Fruit fly (Drosophila melanogaster): ENCODE data around the gene Nemp.
A peak's percentile ranks its signal among the peaks of the same experiment; 100 is the strongest.

Nemp gene

DNA sequence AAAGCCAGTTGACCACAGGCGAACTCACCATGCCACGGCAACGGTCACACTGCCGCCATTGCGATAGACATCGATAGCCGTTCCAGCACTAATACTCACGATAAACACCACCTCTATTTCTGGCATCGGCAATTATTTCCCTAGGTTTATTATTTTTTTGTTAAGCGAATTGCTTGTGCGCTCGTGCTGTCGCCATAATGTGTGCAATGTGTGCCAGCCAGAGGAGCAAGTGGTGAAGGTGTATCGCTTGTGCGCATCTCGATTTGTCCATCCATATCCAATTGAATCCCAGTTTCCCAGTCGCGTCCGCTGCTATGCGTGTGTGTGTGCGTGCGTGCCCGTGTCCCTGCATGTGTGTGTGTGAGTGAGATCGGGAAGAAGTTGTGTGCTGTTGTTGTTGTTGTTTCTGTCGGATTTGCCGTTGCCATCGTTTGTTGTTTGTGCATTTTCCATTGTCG lies 44.2 kb downstream of the Nemp start, which contains the start of gene mbt (continued):
- TF ChIP-seq CG1792 (GFP tag; optimal IDR thresholded peaks at IDR 0.05): peak; percentile 8
- TF ChIP-seq CG1603 (tag; optimal IDR thresholded peaks at IDR 0.05): no peak
- TF ChIP-seq otp (GFP tag; IDR thresholded peaks at IDR 0.05): no peak
- no peak for TF ChIP-seq sima (GFP tag; optimal IDR thresholded peaks at IDR 0.05)
- no peak for TF ChIP-seq CG6854 (GFP tag; optimal IDR thresholded peaks at IDR 0.05)
- TF ChIP-seq CG34422 (GFP tag; IDR thresholded peaks at IDR 0.05): no peak
- TF ChIP-seq B-H2 (GFP tag; optimal IDR thresholded peaks at IDR 0.05): peak; percentile 26
- no peak for TF ChIP-seq eyg (GFP tag; optimal IDR thresholded peaks at IDR 0.05)
- TF ChIP-seq HHEX (GFP tag; optimal IDR thresholded peaks at IDR 0.05): no peak
- TF ChIP-seq CG4820 (GFP tag; optimal IDR thresholded peaks at IDR 0.05): no peak
- peak; percentile 92 for TF ChIP-seq knrl (GFP tag; IDR thresholded peaks at IDR 0.05; ENCODE audit: partially characterized antibody)
- no peak for TF ChIP-seq dimm (GFP tag; IDR thresholded peaks at IDR 0.05)
- TF ChIP-seq insv (GFP tag; optimal IDR thresholded peaks at IDR 0.05): peak in 1 of 2 experiments; percentile 56
- TF ChIP-seq CG3726 (GFP tag; IDR thresholded peaks at IDR 0.05): no peak
- TF ChIP-seq Ptx1 (GFP tag; IDR thresholded peaks at IDR 0.05): no peak
- peak; percentile 29 for TF ChIP-seq lilli (GFP tag; optimal IDR thresholded peaks at IDR 0.05)
- TF ChIP-seq gro (GFP tag; optimal IDR thresholded peaks at IDR 0.05): peak; percentile 36
- no peak for TF ChIP-seq CG8388 (GFP tag; optimal IDR thresholded peaks at IDR 0.05)
- no peak for TF ChIP-seq Mes4 (GFP tag; optimal IDR thresholded peaks at IDR 0.05)
- TF ChIP-seq CG17612 (GFP tag; IDR thresholded peaks at IDR 0.05): no peak
- TF ChIP-seq CG7786 (GFP tag; optimal IDR thresholded peaks at IDR 0.05): no peak
- TF ChIP-seq kay (GFP tag; optimal IDR thresholded peaks at IDR 0.05): no peak
- no peak for TF ChIP-seq chm (GFP tag; IDR thresholded peaks at IDR 0.05)
- no peak for TF ChIP-seq Doc2 (GFP tag; IDR thresholded peaks at IDR 0.05)
- TF ChIP-seq Drgx (GFP tag; IDR thresholded peaks at IDR 0.05): no peak
- TF ChIP-seq CG14050 (GFP tag; IDR thresholded peaks at IDR 0.05): no peak
- TF ChIP-seq rib (GFP tag; IDR thresholded peaks at IDR 0.05): no peak
- TF ChIP-seq CG31365 (tag; optimal IDR thresholded peaks at IDR 0.05): no peak
- TF ChIP-seq Trl (optimal IDR thresholded peaks at IDR 0.05): no peak
- TF ChIP-seq Trl (GFP tag; optimal IDR thresholded peaks at IDR 0.05): peak; percentile 12
- no peak for TF ChIP-seq bcd (GFP tag; optimal IDR thresholded peaks at IDR 0.05)
- TF ChIP-seq CG14441 (GFP tag; IDR thresholded peaks at IDR 0.05): no peak
- TF ChIP-seq CG11504 (tag; optimal IDR thresholded peaks at IDR 0.05): no peak
- TF ChIP-seq Ravus (GFP tag; IDR thresholded peaks at IDR 0.05): no peak
- TF ChIP-seq CG8924 (tag; optimal IDR thresholded peaks at IDR 0.05): peak; percentile 61
- TF ChIP-seq sr (GFP tag; IDR thresholded peaks at IDR 0.05): no peak
- peak; percentile 85 for TF ChIP-seq CG8478 (optimal IDR thresholded peaks at IDR 0.05)
- no peak for TF ChIP-seq CG12744 (GFP tag; optimal IDR thresholded peaks at IDR 0.05)
- peak; percentile 10 for TF ChIP-seq CG7556 (GFP tag; optimal IDR thresholded peaks at IDR 0.05)
- no peak for TF ChIP-seq eve (GFP tag; optimal IDR thresholded peaks at IDR 0.05)
- TF ChIP-seq CG7372 (GFP tag; IDR thresholded peaks at IDR 0.05): no peak
- no peak for TF ChIP-seq ase (GFP tag; IDR thresholded peaks at IDR 0.05)
- no peak for TF ChIP-seq CG32772 (GFP tag; IDR thresholded peaks at IDR 0.05)
- no peak for TF ChIP-seq Xrp1 (GFP tag; IDR thresholded peaks at IDR 0.05)
- no peak for TF ChIP-seq Ssrp (tag; optimal IDR thresholded peaks at IDR 0.05)
- TF ChIP-seq CG3407 (GFP tag; optimal IDR thresholded peaks at IDR 0.05): no peak
- TF ChIP-seq bigmax (GFP tag; optimal IDR thresholded peaks at IDR 0.05): no peak
- TF ChIP-seq CG13287 (GFP tag; IDR thresholded peaks at IDR 0.05; ENCODE audit: partially characterized antibody): peak; percentile 92
- no peak for TF ChIP-seq Nf-YA (GFP tag; IDR thresholded peaks at IDR 0.05)
- TF ChIP-seq CG6791 (GFP tag; IDR thresholded peaks at IDR 0.05; ENCODE audit: partially characterized antibody): peak; percentile 93
- peak; percentile 21 for TF ChIP-seq CG17829 (tag; optimal IDR thresholded peaks at IDR 0.05)
- no peak for TF ChIP-seq tx (GFP tag; optimal IDR thresholded peaks at IDR 0.05)
- TF ChIP-seq CG16815 (GFP tag; optimal IDR thresholded peaks at IDR 0.05): no peak
- no peak for TF ChIP-seq MTF-1 (GFP tag; optimal IDR thresholded peaks at IDR 0.05; ENCODE audit: borderline replicate concordance)

Measured in whole organism, embryonic.